Fruit fly (Drosophila melanogaster): Measurements from ENCODE around the gene Gdap1.

Gene Gdap1

dm6 chr3L:5141380-5142101 is at the start of gene Gdap1, which contains the start of gene Dhrs4 (continued):
- TF ChIP-seq trem (tag; optimal IDR thresholded peaks at IDR 0.05): no peak
- TF ChIP-seq CG8944 (GFP tag; optimal IDR thresholded peaks at IDR 0.05): no peak
- TF ChIP-seq CG3995 (GFP tag; optimal IDR thresholded peaks at IDR 0.05): no peak
- no peak for TF ChIP-seq ems (GFP tag; optimal IDR thresholded peaks at IDR 0.05)
- TF ChIP-seq nom (GFP tag; optimal IDR thresholded peaks at IDR 0.05): peak; percentile 79
- peak in 1 of 2 experiments; percentile 93 for TF ChIP-seq Hr78 (GFP tag; optimal IDR thresholded peaks at IDR 0.05)
- TF ChIP-seq br (optimal IDR thresholded peaks at IDR 0.05): no peak
- TF ChIP-seq gcm (GFP tag; optimal IDR thresholded peaks at IDR 0.05): no peak
- no peak for TF ChIP-seq Awh (GFP tag; IDR thresholded peaks at IDR 0.05)
- TF ChIP-seq Rx (GFP tag; IDR thresholded peaks at IDR 0.05): no peak
- peak; percentile 24 for TF ChIP-seq pzg (GFP tag; optimal IDR thresholded peaks at IDR 0.05)
- no peak for TF ChIP-seq CG14667 (GFP tag; IDR thresholded peaks at IDR 0.05)
- TF ChIP-seq Jarid2 (GFP tag; optimal IDR thresholded peaks at IDR 0.05): no peak
- TF ChIP-seq Dek (tag; optimal IDR thresholded peaks at IDR 0.05): no peak
- no peak for TF ChIP-seq CG17802 (tag; optimal IDR thresholded peaks at IDR 0.05)
- no peak for TF ChIP-seq CG4282 (GFP tag; optimal IDR thresholded peaks at IDR 0.05)
- TF ChIP-seq CG34422 (GFP tag; IDR thresholded peaks at IDR 0.05): no peak
- no peak for TF ChIP-seq CG18764 (GFP tag; optimal IDR thresholded peaks at IDR 0.05)
- TF ChIP-seq CG16815 (GFP tag; optimal IDR thresholded peaks at IDR 0.05): no peak
- no peak for TF ChIP-seq Dad (GFP tag; optimal IDR thresholded peaks at IDR 0.05)
- no peak for TF ChIP-seq Hr51 (GFP tag; optimal IDR thresholded peaks at IDR 0.05)
- TF ChIP-seq CG17186 (GFP tag; optimal IDR thresholded peaks at IDR 0.05): no peak
- TF ChIP-seq MBD-R2 (GFP tag; IDR thresholded peaks at IDR 0.05): peak; percentile 35
- no peak for TF ChIP-seq CG10321 (GFP tag; IDR thresholded peaks at IDR 0.05)
- TF ChIP-seq CG4424 (GFP tag; optimal IDR thresholded peaks at IDR 0.05): no peak
- peak; percentile 96 for TF ChIP-seq CG15514 (GFP tag; optimal IDR thresholded peaks at IDR 0.05)
- TF ChIP-seq nerfin-2 (GFP tag; IDR thresholded peaks at IDR 0.05; ENCODE audit: partially characterized antibody): no peak
- TF ChIP-seq nerfin-1 (tag; optimal IDR thresholded peaks at IDR 0.05): no peak
- peak; percentile 56 for TF ChIP-seq Med (GFP tag)
- TF ChIP-seq E2f2 (GFP tag; IDR thresholded peaks at IDR 0.05): peak; percentile 89
- no peak for TF ChIP-seq esg (GFP tag; conservative IDR thresholded peaks at IDR 0.05)
- TF ChIP-seq dimm (GFP tag; IDR thresholded peaks at IDR 0.05): no peak
- TF ChIP-seq az2 (GFP tag; optimal IDR thresholded peaks at IDR 0.05): no peak
- peak in 1 of 2 experiments; percentile 67 for TF ChIP-seq crp (GFP tag; optimal IDR thresholded peaks at IDR 0.05)
- TF ChIP-seq CG7987 (GFP tag; optimal IDR thresholded peaks at IDR 0.05): no peak
- no peak for TF ChIP-seq Ptx1 (GFP tag; IDR thresholded peaks at IDR 0.05)
- peak; percentile 14 for TF ChIP-seq exex (tag; optimal IDR thresholded peaks at IDR 0.05)
- TF ChIP-seq CG14014 (GFP tag; IDR thresholded peaks at IDR 0.05): no peak
- TF ChIP-seq salm (tag; optimal IDR thresholded peaks at IDR 0.05): no peak
- TF ChIP-seq Fer1 (GFP tag; optimal IDR thresholded peaks at IDR 0.05): peak; percentile 42
- no peak for TF ChIP-seq bcd (GFP tag; optimal IDR thresholded peaks at IDR 0.05)
- no peak for TF ChIP-seq Meics (GFP tag; optimal IDR thresholded peaks at IDR 0.05)
- TF ChIP-seq HHEX (GFP tag; optimal IDR thresholded peaks at IDR 0.05): no peak

Measured in whole organism, embryonic.